Fruit fly (Drosophila melanogaster) whole organism, prepupa: ENCODE results near the gene Ppcs.
A peak's percentile ranks its signal among the peaks of the same experiment; 100 is the strongest.

Source experiments
- Blimp-1 ChIP-seq: fragments of 200-800 bp; sonication (Bioruptor generic); optimal IDR thresholded peaks from 3 replicates; lab custom pipeline; 2017; ENCODE audit warnings: missing biosample characterization, missing genetic modification characterization, mild to moderate bottlenecking, moderate library complexity, missing genetic modification reagents
- CG10631 ChIP-seq: fragments of 200-800 bp; sonication (Bioruptor generic); optimal IDR thresholded peaks from 2 replicates; lab custom pipeline; 2016; ENCODE audit warnings: missing biosample characterization, missing genetic modification characterization
- CG10669 ChIP-seq: fragments of 200-800 bp; sonication (Bioruptor generic); optimal IDR thresholded peaks from 3 replicates; lab custom pipeline; 2018; ENCODE audit warnings: missing biosample characterization, mild to moderate bottlenecking, missing genetic modification characterization, moderate library complexity
- CG11762 ChIP-seq: fragments of 200-800 bp; sonication (Bioruptor generic); optimal IDR thresholded peaks from 3 replicates; lab custom pipeline; 2016; ENCODE audit warnings: missing biosample characterization, missing genetic modification characterization; ENCODE audit not compliant: insufficient read depth
- CG11902 ChIP-seq: fragments of 200-800 bp; sonication (Bioruptor generic); optimal IDR thresholded peaks from 3 replicates; lab custom pipeline; 2016; ENCODE audit warnings: missing biosample characterization, missing genetic modification characterization
- CG15336 ChIP-seq: fragments of 200-800 bp; sonication (Bioruptor generic); IDR thresholded peaks from 2 replicates; pipeline ENCODE4 v1.3.6; 2022; ENCODE audit warnings: missing biosample characterization, missing genetic modification characterization
- CG1621 ChIP-seq: fragments of 200-800 bp; sonication (Bioruptor generic); optimal IDR thresholded peaks from 3 replicates; lab custom pipeline; 2018; ENCODE audit warnings: missing biosample characterization, mild to moderate bottlenecking, missing genetic modification characterization
- CG16779 ChIP-seq: fragments of 200-800 bp; sonication (Bioruptor generic); optimal IDR thresholded peaks from 3 replicates; lab custom pipeline; 2017; ENCODE audit warnings: missing biosample characterization, mild to moderate bottlenecking, missing genetic modification characterization
- CG3032 ChIP-seq: fragments of 200-800 bp; optimal IDR thresholded peaks from 2 replicates; lab custom pipeline; 2019; ENCODE audit warnings: missing biosample characterization, mild to moderate bottlenecking, missing genetic modification characterization, moderate library complexity
- CG31627 ChIP-seq: fragments of 200-800 bp; sonication (Bioruptor generic); optimal IDR thresholded peaks from 3 replicates; lab custom pipeline; 2016; ENCODE audit warnings: missing biosample characterization, missing genetic modification characterization
- CG32006 ChIP-seq: fragments of 200-800 bp; sonication (Bioruptor generic); optimal IDR thresholded peaks from 3 replicates; lab custom pipeline; 2017; ENCODE audit warnings: missing biosample characterization, mild to moderate bottlenecking, missing genetic modification characterization
- CG3919 ChIP-seq: fragments of 200-800 bp; sonication (Bioruptor generic); optimal IDR thresholded peaks from 3 replicates; lab custom pipeline; 2016; ENCODE audit warnings: missing biosample characterization, missing genetic modification characterization
- CG4318 ChIP-seq: fragments of 200-800 bp; sonication (Bioruptor generic); optimal IDR thresholded peaks from 3 replicates; lab custom pipeline; 2017; ENCODE audit warnings: missing biosample characterization, mild to moderate bottlenecking, missing genetic modification characterization
- CG6163 ChIP-seq: fragments of 200-800 bp; sonication (Bioruptor generic); IDR thresholded peaks from 3 replicates; pipeline ENCODE4 v1.3.6; 2022; ENCODE audit warnings: missing biosample characterization, missing genetic modification characterization
- CG6792 ChIP-seq: fragments of 200-800 bp; sonication (Bioruptor generic); optimal IDR thresholded peaks from 3 replicates; lab custom pipeline; 2016; ENCODE audit warnings: missing biosample characterization, missing genetic modification characterization
- CG6808 ChIP-seq: fragments of 200-800 bp; sonication (Bioruptor generic); optimal IDR thresholded peaks from 3 replicates; lab custom pipeline; 2017; ENCODE audit warnings: missing biosample characterization, missing genetic modification characterization, mild to moderate bottlenecking, moderate library complexity, missing genetic modification reagents
- CG6854 ChIP-seq: fragments of 200-800 bp; sonication (Bioruptor generic); optimal IDR thresholded peaks from 2 replicates; lab custom pipeline; 2017; ENCODE audit warnings: missing biosample characterization, mild to moderate bottlenecking, missing genetic modification characterization
- CG7368 ChIP-seq: fragments of 200-800 bp; sonication (Bioruptor generic); optimal IDR thresholded peaks from 3 replicates; lab custom pipeline; 2016; ENCODE audit warnings: missing biosample characterization, missing genetic modification characterization
- CG8119 ChIP-seq: fragments of 200-800 bp; sonication (Bioruptor generic); IDR thresholded peaks from 3 replicates; pipeline ENCODE4 v1.3.6; 2022; ENCODE audit warnings: missing biosample characterization, missing genetic modification characterization
- CG8632 ChIP-seq: fragments of 200-800 bp; sonication (Bioruptor generic); optimal IDR thresholded peaks from 3 replicates; lab custom pipeline; 2016; ENCODE audit warnings: missing biosample characterization, missing genetic modification characterization
- CG9139 ChIP-seq: fragments of 200-800 bp; sonication (Bioruptor generic); optimal IDR thresholded peaks from 3 replicates; lab custom pipeline; 2017; ENCODE audit warnings: missing biosample characterization, mild to moderate bottlenecking, missing genetic modification characterization
- Eip75B ChIP-seq: fragments of 200-800 bp; sonication (Bioruptor generic); optimal IDR thresholded peaks from 3 replicates; lab custom pipeline; 2016; ENCODE audit warnings: missing biosample characterization, missing genetic modification characterization
- Eip78C ChIP-seq: fragments of 200-800 bp; sonication (Bioruptor generic); peaks from one replicate; lab custom pipeline; 2016; ENCODE audit warnings: missing biosample characterization, missing genetic modification characterization
- Ets96B ChIP-seq: fragments of 200-800 bp; optimal IDR thresholded peaks from 2 replicates; lab custom pipeline; 2019; ENCODE audit warnings: missing biosample characterization, mild to moderate bottlenecking, missing genetic modification characterization, moderate library complexity
- Gug ChIP-seq: fragments of 200-800 bp; sonication (Bioruptor generic); IDR thresholded peaks from 2 replicates; pipeline ENCODE4 v1.3.6; 2022; ENCODE audit warnings: missing biosample characterization, missing genetic modification characterization
- Hr38 ChIP-seq: sonication (Bioruptor generic); optimal IDR thresholded peaks from 2 replicates; lab custom pipeline; 2016; ENCODE audit warnings: missing biosample characterization, missing genetic modification characterization
- Hr39 ChIP-seq: fragments of 200-800 bp; sonication (Bioruptor generic); optimal IDR thresholded peaks from 2 replicates; lab custom pipeline; 2016; ENCODE audit warnings: missing biosample characterization, missing genetic modification characterization
- Met ChIP-seq: fragments of 200-800 bp; sonication (Bioruptor generic); optimal IDR thresholded peaks from 3 replicates; lab custom pipeline; 2016; ENCODE audit warnings: missing biosample characterization, missing genetic modification characterization
- OdsH ChIP-seq: fragments of 200-800 bp; sonication (Bioruptor generic); optimal IDR thresholded peaks from 3 replicates; lab custom pipeline; 2016; ENCODE audit warnings: missing biosample characterization, missing genetic modification characterization
- Smox ChIP-seq: fragments of 200-800 bp; sonication (Bioruptor generic); optimal IDR thresholded peaks from 3 replicates; lab custom pipeline; 2016; ENCODE audit warnings: missing biosample characterization, missing genetic modification characterization
- Sox102F ChIP-seq: fragments of 200-800 bp; sonication (Bioruptor generic); optimal IDR thresholded peaks from 2 replicates; lab custom pipeline; 2016; ENCODE audit warnings: missing biosample characterization, mild to moderate bottlenecking, missing genetic modification characterization
- Sox14 ChIP-seq: fragments of 200-800 bp; sonication (Bioruptor generic); optimal IDR thresholded peaks from 3 replicates; lab custom pipeline; 2016; ENCODE audit warnings: missing biosample characterization, missing genetic modification characterization
- Sox15 ChIP-seq: fragments of 200-800 bp; sonication (Bioruptor generic); optimal IDR thresholded peaks from 3 replicates; lab custom pipeline; 2016; ENCODE audit warnings: missing biosample characterization, missing genetic modification characterization
- achi ChIP-seq: fragments of 200-800 bp; sonication (Bioruptor generic); optimal IDR thresholded peaks from 3 replicates; lab custom pipeline; 2016; ENCODE audit warnings: missing biosample characterization, missing genetic modification characterization
- acj6 ChIP-seq: fragments of 200-800 bp; sonication (Bioruptor generic); optimal IDR thresholded peaks from 3 replicates; lab custom pipeline; 2016; ENCODE audit warnings: missing biosample characterization, missing genetic modification characterization
- cyc ChIP-seq: fragments of 200-800 bp; sonication (Bioruptor generic); optimal IDR thresholded peaks from 3 replicates; lab custom pipeline; 2016; ENCODE audit warnings: missing biosample characterization, missing genetic modification characterization
- dsx ChIP-seq: fragments of 200-800 bp; optimal IDR thresholded peaks from 3 replicates; lab custom pipeline; 2019; ENCODE audit warnings: missing biosample characterization, mild to moderate bottlenecking, missing genetic modification characterization, moderate library complexity; ENCODE audit not compliant: poor library complexity, severe bottlenecking
- esn ChIP-seq: fragments of 200-800 bp; sonication (Bioruptor generic); optimal IDR thresholded peaks from 2 replicates; lab custom pipeline; 2016; ENCODE audit warnings: missing biosample characterization, mild to moderate bottlenecking, missing genetic modification characterization, moderate library complexity
- fd59A ChIP-seq: fragments of 200-800 bp; sonication (Bioruptor generic); optimal IDR thresholded peaks from 2 replicates; lab custom pipeline; 2017; ENCODE audit warnings: missing biosample characterization, mild to moderate bottlenecking, missing genetic modification characterization, missing genetic modification reagents
- fd85E ChIP-seq: fragments of 200-800 bp; sonication (Bioruptor generic); optimal IDR thresholded peaks from 3 replicates; lab custom pipeline; 2016; ENCODE audit warnings: missing biosample characterization, missing genetic modification characterization
- fkh ChIP-seq: fragments of 200-800 bp; sonication (Bioruptor generic); optimal IDR thresholded peaks from 3 replicates; lab custom pipeline; 2017; ENCODE audit warnings: missing biosample characterization, mild to moderate bottlenecking, missing genetic modification characterization, moderate library complexity
- lz ChIP-seq: fragments of 200-800 bp; sonication (Bioruptor generic); optimal IDR thresholded peaks from 3 replicates; lab custom pipeline; 2016; ENCODE audit warnings: missing biosample characterization, missing genetic modification characterization
- pdm3 ChIP-seq: fragments of 200-800 bp; sonication (Bioruptor generic); optimal IDR thresholded peaks from 3 replicates; lab custom pipeline; 2016; ENCODE audit warnings: missing biosample characterization, missing genetic modification characterization
- salr ChIP-seq, 2 experiments: fragments of 200-800 bp; sonication (Bioruptor generic); optimal IDR thresholded peaks; 3 replicates each; lab custom pipeline; 2016 to 2018; ENCODE audit warnings: missing biosample characterization in 2 of 2, missing genetic modification characterization in 2 of 2, mild to moderate bottlenecking in 1 of 2
- spab ChIP-seq: fragments of 200-800 bp; sonication (Bioruptor generic); optimal IDR thresholded peaks from 2 replicates; lab custom pipeline; 2017; ENCODE audit warnings: missing biosample characterization, mild to moderate bottlenecking, missing genetic modification characterization, missing genetic modification reagents
- svp ChIP-seq: fragments of 200-800 bp; sonication (Bioruptor generic); peaks from one replicate; lab custom pipeline; 2016; ENCODE audit warnings: missing biosample characterization, missing genetic modification characterization
- topi ChIP-seq: fragments of 200-800 bp; sonication (Bioruptor generic); optimal IDR thresholded peaks from 3 replicates; lab custom pipeline; 2016; ENCODE audit warnings: missing biosample characterization, missing genetic modification characterization
- vri ChIP-seq: fragments of 200-800 bp; sonication (Bioruptor generic); optimal IDR thresholded peaks from 3 replicates; lab custom pipeline; 2016; ENCODE audit warnings: missing biosample characterization, mild to moderate bottlenecking, missing genetic modification characterization

Gene Ppcs

DNA sequence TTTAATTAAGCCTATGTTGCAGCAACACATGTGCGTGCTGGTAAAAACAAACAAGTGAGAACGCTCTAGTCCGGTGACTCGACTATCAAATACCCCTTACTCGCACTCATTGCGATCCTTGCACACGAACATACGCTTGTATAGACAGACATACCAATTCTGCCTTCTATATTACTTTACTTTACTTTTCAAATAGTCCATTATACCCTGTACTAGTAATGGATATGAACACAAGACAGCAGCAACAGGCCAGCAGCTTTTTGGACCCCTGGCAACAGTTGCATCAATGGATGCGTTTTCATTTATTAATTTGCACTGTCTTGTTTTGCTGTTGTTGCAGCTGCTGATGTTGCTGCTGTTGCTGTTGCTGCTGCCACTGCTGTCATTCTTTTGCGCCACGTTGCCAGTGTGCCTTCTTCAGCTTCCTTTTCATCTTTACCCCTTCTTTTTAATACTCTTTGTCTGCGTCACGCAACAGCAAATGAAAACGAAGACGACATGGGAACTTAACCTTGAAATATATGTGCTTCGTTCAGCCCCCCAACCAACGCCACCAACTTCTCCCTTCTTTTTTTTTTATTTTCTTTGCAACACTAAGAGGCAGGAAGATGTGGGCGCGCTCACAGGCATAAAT is 29.1 kb downstream of the Ppcs start (continued):
- peak; percentile 90 for TF ChIP-seq CG10631 (GFP tag; lab: Kevin White, UChicago)
- TF ChIP-seq Blimp-1 (GFP tag; lab: Kevin White, UChicago) = peak; percentile 82
- TF ChIP-seq CG9139 (GFP tag; lab: Kevin White, UChicago) = peak; percentile 63
- TF ChIP-seq CG6163 = peak; percentile 96
- peak; percentile 65 for TF ChIP-seq CG11762 (GFP tag; lab: Kevin White, UChicago)
- peak; percentile 82 for TF ChIP-seq CG6808
- peak; percentile 41 to 76 for TF ChIP-seq salr (GFP tag; optimal IDR thresholded peaks at IDR 0.05; lab: Kevin White, UChicago)
- TF ChIP-seq Sox14 (GFP tag; lab: Kevin White, UChicago) = peak; percentile 88
- peak; percentile 89 for TF ChIP-seq CG1621
- TF ChIP-seq fkh = no peak
- TF ChIP-seq CG3032 = peak; percentile 87
- TF ChIP-seq CG6854 (GFP tag; lab: Kevin White, UChicago) = peak; percentile 63
- peak; percentile 47 for TF ChIP-seq CG4318 (GFP tag; lab: Kevin White, UChicago)
- peak; percentile 80 for TF ChIP-seq spab (GFP tag; lab: Kevin White, UChicago)
- peak; percentile 84 for TF ChIP-seq topi (GFP tag; lab: Kevin White, UChicago)

DNA sequence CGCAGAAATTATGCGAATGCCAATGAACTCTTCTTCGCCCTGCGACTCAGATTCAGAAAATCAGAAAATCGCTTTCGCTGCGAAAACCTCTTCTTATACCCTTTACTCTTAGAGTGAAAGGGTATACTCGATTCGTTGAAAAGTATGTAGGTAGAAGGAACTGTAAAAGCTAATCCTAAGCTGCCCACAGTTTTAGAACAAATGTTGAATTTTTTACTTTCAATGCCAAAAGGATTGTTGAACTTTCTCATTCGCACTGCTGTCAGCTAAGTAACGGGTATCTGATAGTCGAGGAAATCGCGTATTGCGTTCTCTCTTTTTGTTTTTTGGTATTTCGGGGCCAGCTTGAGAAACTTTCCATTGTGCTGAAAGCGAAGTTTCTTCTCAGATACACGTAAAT is 33.9 kb downstream of the Ppcs start:
- no peak for TF ChIP-seq Ets96B (tag; lab: Kevin White, UChicago)
- TF ChIP-seq Gug (GFP tag; lab: Robert Waterston, UW) = no peak
- TF ChIP-seq Eip78C (GFP tag; lab: Kevin White, UChicago) = peak; percentile 81
- peak; percentile 49 for TF ChIP-seq CG11902 (GFP tag; lab: Kevin White, UChicago)
- peak; percentile 56 for TF ChIP-seq Eip75B (GFP tag; lab: Kevin White, UChicago)
- peak; percentile 85 for TF ChIP-seq svp (GFP tag; lab: Kevin White, UChicago)
- TF ChIP-seq CG3919 = peak; percentile 49
- TF ChIP-seq CG3032 = no peak
- TF ChIP-seq fd59A = no peak
- peak; percentile 33 for TF ChIP-seq CG10631 (GFP tag; lab: Kevin White, UChicago)
- peak; percentile 34 for TF ChIP-seq CG8632 (GFP tag; lab: Kevin White, UChicago)
- TF ChIP-seq CG11762 (GFP tag; lab: Kevin White, UChicago) = no peak
- TF ChIP-seq fd85E (GFP tag; lab: Kevin White, UChicago) = no peak
- TF ChIP-seq CG32006 (GFP tag; lab: Kevin White, UChicago) = peak; percentile 58
- peak; percentile 40 for TF ChIP-seq Sox15
- no peak for TF ChIP-seq CG6808
- TF ChIP-seq CG4318 (GFP tag; lab: Kevin White, UChicago) = peak; percentile 30
- peak; percentile 60 for TF ChIP-seq OdsH
- TF ChIP-seq pdm3 (GFP tag; lab: Kevin White, UChicago) = peak; percentile 68
- TF ChIP-seq Sox102F (GFP tag; lab: Kevin White, UChicago) = peak; percentile 77
- peak; percentile 73 for TF ChIP-seq Met (GFP tag; lab: Kevin White, UChicago)
- TF ChIP-seq acj6 (GFP tag; lab: Kevin White, UChicago) = peak; percentile 66
- peak; percentile 61 for TF ChIP-seq lz
- no peak for TF ChIP-seq CG6854 (GFP tag; lab: Kevin White, UChicago)
- TF ChIP-seq CG7368 (GFP tag; lab: Kevin White, UChicago) = peak; percentile 37
- no peak for TF ChIP-seq CG15336 (GFP tag; lab: Robert Waterston, UW)
- TF ChIP-seq topi (GFP tag; lab: Kevin White, UChicago) = peak; percentile 64
- peak; percentile 77 for TF ChIP-seq esn (GFP tag; lab: Kevin White, UChicago)
- no peak for TF ChIP-seq dsx (GFP tag; lab: Kevin White, UChicago)
- TF ChIP-seq CG6792 (GFP tag; lab: Kevin White, UChicago) = peak; percentile 47
- peak; percentile 78 for TF ChIP-seq Hr39 (GFP tag; lab: Kevin White, UChicago)
- 0 out of 3 replicates have a peak, but pooled peaks have one; percentile 22 for TF ChIP-seq CG8119 (GFP tag; lab: Robert Waterston, UW)
- peak; percentile 39 for TF ChIP-seq Sox14 (GFP tag; lab: Kevin White, UChicago)
- peak; percentile 3 for TF ChIP-seq Blimp-1 (GFP tag; lab: Kevin White, UChicago)
- TF ChIP-seq vri (GFP tag; lab: Kevin White, UChicago) = peak; percentile 28
- no peak for TF ChIP-seq CG1621
- TF ChIP-seq CG10669 (GFP tag; lab: Kevin White, UChicago) = no peak
- TF ChIP-seq Smox (GFP tag; lab: Kevin White, UChicago) = peak; percentile 66
- no peak for TF ChIP-seq Hr38
- no peak for TF ChIP-seq CG16779 (tag; lab: Kevin White, UChicago)
- peak; percentile 38 for TF ChIP-seq achi
- TF ChIP-seq cyc = peak; percentile 61
- TF ChIP-seq CG31627 = peak; percentile 79
